Worm (Caenorhabditis elegans) whole organism, L3 larva: ENCODE measurements around the gene jkk-1.

Experiments used
- R02D3.7 ChIP-seq: fragments of 150-350 bp; optimal IDR thresholded peaks from 2 replicates; lab custom pipeline; 2014; ENCODE audit warnings: missing biosample characterization, missing genetic modification characterization
- ZK546.5 ChIP-seq: sonication (generic microtip); optimal IDR thresholded peaks from 2 replicates; lab custom pipeline; 2017; ENCODE audit warnings: missing biosample characterization, missing genetic modification characterization
- aly-2 ChIP-seq: fragments of 150-350 bp; optimal IDR thresholded peaks from 2 replicates; lab custom pipeline; 2014; ENCODE audit warnings: missing biosample characterization, missing genetic modification characterization
- ama-1 ChIP-seq: fragments of 150-350 bp; optimal IDR thresholded peaks from 2 replicates; lab custom pipeline; 2018
- ceh-16 ChIP-seq: sonication (generic microtip); optimal IDR thresholded peaks from 2 replicates; lab custom pipeline; 2017; ENCODE audit warnings: missing biosample characterization, missing genetic modification characterization
- ceh-28 ChIP-seq: fragments of 150-350 bp; optimal IDR thresholded peaks from 2 replicates; lab custom pipeline; 2014; ENCODE audit warnings: missing biosample characterization, missing genetic modification reagents, missing genetic modification characterization
- ceh-82 ChIP-seq: fragments of 150-350 bp; optimal IDR thresholded peaks from 2 replicates; lab custom pipeline; 2014; ENCODE audit warnings: missing biosample characterization, missing genetic modification characterization
- ceh-9 ChIP-seq: sonication (generic microtip); optimal IDR thresholded peaks from 2 replicates; lab custom pipeline; 2018; ENCODE audit warnings: missing biosample characterization, missing genetic modification characterization
- daf-12 ChIP-seq: fragments of 150-350 bp; optimal IDR thresholded peaks from 2 replicates; lab custom pipeline; 2014; ENCODE audit warnings: missing biosample characterization, missing genetic modification reagents, missing genetic modification characterization
- egl-27 ChIP-seq: sonication (generic microtip); optimal IDR thresholded peaks from 4 replicates; lab custom pipeline; 2017; ENCODE audit warnings: missing biosample characterization, missing genetic modification reagents, missing genetic modification characterization
- egl-5 ChIP-seq: fragments of 150-350 bp; optimal IDR thresholded peaks from 2 replicates; lab custom pipeline; 2017; ENCODE audit warnings: missing biosample characterization, missing genetic modification reagents, missing genetic modification characterization, inconsistent platforms
- elt-1 ChIP-seq: fragments of 150-350 bp; optimal IDR thresholded peaks from 2 replicates; lab custom pipeline; 2014; ENCODE audit warnings: missing biosample characterization, missing genetic modification characterization
- elt-2 ChIP-seq: sonication (generic microtip); optimal IDR thresholded peaks from 2 replicates; lab custom pipeline; 2016; ENCODE audit warnings: missing genetic modification reagents, mild to moderate bottlenecking, missing genetic modification characterization, missing compliant biosample characterization
- elt-3 ChIP-seq, 3 experiments: fragments of 150-350 bp in 1 of 3; sonication (generic microtip) in 2 of 3; optimal IDR thresholded peaks; 2 replicates in 2 of 3; 4 replicates in 1 of 3; lab custom pipeline; 2014 to 2017; ENCODE audit warnings: missing biosample characterization in 3 of 3, missing genetic modification characterization in 3 of 3
- eor-1 ChIP-seq, 2 experiments: fragments of 150-350 bp; optimal IDR thresholded peaks; 2 replicates each; lab custom pipeline; 2014 to 2018; ENCODE audit warnings: missing biosample characterization in 2 of 2, missing genetic modification characterization in 2 of 2
- fkh-10 ChIP-seq: sonication (generic microtip); optimal IDR thresholded peaks from 2 replicates; lab custom pipeline; 2017; ENCODE audit warnings: missing biosample characterization, missing genetic modification reagents, missing genetic modification characterization
- fkh-2 ChIP-seq: fragments of 150-350 bp; optimal IDR thresholded peaks from 2 replicates; lab custom pipeline; 2014; ENCODE audit warnings: missing biosample characterization, missing genetic modification reagents, missing genetic modification characterization
- fos-1 ChIP-seq: fragments of 150-350 bp; optimal IDR thresholded peaks from 2 replicates; lab custom pipeline; 2014; ENCODE audit warnings: missing biosample characterization, missing genetic modification characterization
- hmg-11 ChIP-seq: sonication (generic microtip); optimal IDR thresholded peaks from 2 replicates; lab custom pipeline; 2016; ENCODE audit warnings: missing genetic modification characterization, missing compliant biosample characterization
- lin-15B ChIP-seq: fragments of 150-350 bp; optimal IDR thresholded peaks from 2 replicates; lab custom pipeline; 2014; ENCODE audit warnings: missing biosample characterization, missing genetic modification characterization
- lin-39 ChIP-seq: fragments of 150-350 bp; optimal IDR thresholded peaks from 2 replicates; lab custom pipeline; 2018; ENCODE audit warnings: missing biosample characterization, missing genetic modification reagents, missing genetic modification characterization
- lsy-12 ChIP-seq: sonication (generic microtip); optimal IDR thresholded peaks from 2 replicates; lab custom pipeline; 2016; ENCODE audit warnings: mild to moderate bottlenecking, missing genetic modification characterization, missing compliant biosample characterization
- mml-1 ChIP-seq: fragments of 150-350 bp; sonication (generic microtip); optimal IDR thresholded peaks from 3 replicates; lab custom pipeline; 2014; ENCODE audit warnings: missing biosample characterization, missing genetic modification characterization
- nhr-12 ChIP-seq: fragments of 150-350 bp; optimal IDR thresholded peaks from 2 replicates; lab custom pipeline; 2014; ENCODE audit warnings: missing biosample characterization, missing genetic modification characterization
- nhr-23 ChIP-seq: fragments of 150-350 bp; optimal IDR thresholded peaks from 2 replicates; lab custom pipeline; 2014; ENCODE audit warnings: missing biosample characterization, missing genetic modification reagents, missing genetic modification characterization
- nhr-25 ChIP-seq: sonication (generic microtip); optimal IDR thresholded peaks from 2 replicates; lab custom pipeline; 2017; ENCODE audit warnings: missing biosample characterization, missing genetic modification characterization
- nhr-28 ChIP-seq: fragments of 150-350 bp; optimal IDR thresholded peaks from 2 replicates; lab custom pipeline; 2014; ENCODE audit warnings: missing biosample characterization, missing genetic modification characterization
- nhr-43 ChIP-seq: sonication (generic microtip); optimal IDR thresholded peaks from 2 replicates; lab custom pipeline; 2016; ENCODE audit warnings: mild to moderate bottlenecking, missing genetic modification characterization, missing compliant biosample characterization; ENCODE audit not compliant: poor library complexity, severe bottlenecking
- nhr-67 ChIP-seq: fragments of 150-350 bp; optimal IDR thresholded peaks from 2 replicates; lab custom pipeline; 2014; ENCODE audit warnings: missing biosample characterization, missing genetic modification characterization
- nhr-77 ChIP-seq: fragments of 150-350 bp; optimal IDR thresholded peaks from 2 replicates; lab custom pipeline; 2014; ENCODE audit warnings: missing biosample characterization, missing genetic modification characterization
- pha-4 ChIP-seq: fragments of 150-350 bp; optimal IDR thresholded peaks from 2 replicates; lab custom pipeline; 2014; ENCODE audit warnings: missing biosample characterization, missing genetic modification reagents, missing genetic modification characterization
- pqm-1 ChIP-seq: fragments of 150-350 bp; optimal IDR thresholded peaks from 2 replicates; lab custom pipeline; 2017; ENCODE audit warnings: missing biosample characterization, missing genetic modification characterization, inconsistent platforms
- sea-2 ChIP-seq: fragments of 150-350 bp; sonication (generic microtip); optimal IDR thresholded peaks from 4 replicates; lab custom pipeline; 2014; ENCODE audit warnings: missing biosample characterization, missing genetic modification reagents, missing genetic modification characterization
- skn-1 ChIP-seq: fragments of 150-350 bp; optimal IDR thresholded peaks from 2 replicates; lab custom pipeline; 2014; ENCODE audit warnings: missing biosample characterization, missing genetic modification characterization
- snpc-4 ChIP-seq: fragments of 150-350 bp; optimal IDR thresholded peaks from 2 replicates; lab custom pipeline; 2014; ENCODE audit warnings: missing biosample characterization, missing genetic modification characterization
- tbx-2 ChIP-seq: sonication (generic microtip); optimal IDR thresholded peaks from 2 replicates; lab custom pipeline; 2016; ENCODE audit warnings: mild to moderate bottlenecking, missing genetic modification characterization, missing compliant biosample characterization
- unc-39 ChIP-seq: sonication (generic microtip); optimal IDR thresholded peaks from 4 replicates; lab custom pipeline; 2017; ENCODE audit warnings: missing biosample characterization, missing genetic modification characterization
- unc-62 ChIP-seq: fragments of 150-350 bp; sonication (generic microtip); optimal IDR thresholded peaks from 4 replicates; lab custom pipeline; 2014; ENCODE audit warnings: missing biosample characterization, missing genetic modification reagents, missing genetic modification characterization
- zag-1 ChIP-seq: fragments of 150-350 bp; optimal IDR thresholded peaks from 2 replicates; lab custom pipeline; 2014; ENCODE audit warnings: missing biosample characterization, missing genetic modification characterization

The jkk-1 gene

DNA sequence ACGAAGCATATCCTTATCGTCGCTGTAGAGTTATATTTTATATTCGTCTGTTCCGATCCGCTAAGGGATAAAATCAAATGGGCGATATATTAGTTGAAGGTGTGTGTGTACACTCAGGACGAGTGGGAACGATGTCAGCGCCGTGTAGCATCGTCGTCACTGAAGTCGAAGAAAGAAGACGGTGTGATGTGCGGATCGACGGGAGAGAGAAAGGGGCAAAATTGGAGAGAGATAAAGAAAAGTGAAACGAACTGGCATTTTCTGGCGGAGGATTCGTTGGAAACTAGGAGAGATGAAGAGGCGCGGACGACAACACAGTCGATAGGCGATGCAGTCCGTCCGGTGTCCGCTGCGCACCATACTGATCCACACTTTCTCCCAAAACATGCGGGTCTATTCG lies 30.3 kb upstream of the jkk-1 start, which contains the start of gene C26B9.3:
Gene C26B9.3, plus strand, starts transcription at position 343 of the 400 bp plus-strand sequence.
- TF ChIP-seq daf-12 (tag; lab: Kevin White, UChicago) (no peak), nhr-25 (tag; lab: Kevin White, UChicago) (peak; percentile 40), hmg-11 (tag; lab: Kevin White, UChicago) (peak; percentile 18), nhr-23 (tag; lab: Kevin White, UChicago) (peak; percentile 51)

DNA sequence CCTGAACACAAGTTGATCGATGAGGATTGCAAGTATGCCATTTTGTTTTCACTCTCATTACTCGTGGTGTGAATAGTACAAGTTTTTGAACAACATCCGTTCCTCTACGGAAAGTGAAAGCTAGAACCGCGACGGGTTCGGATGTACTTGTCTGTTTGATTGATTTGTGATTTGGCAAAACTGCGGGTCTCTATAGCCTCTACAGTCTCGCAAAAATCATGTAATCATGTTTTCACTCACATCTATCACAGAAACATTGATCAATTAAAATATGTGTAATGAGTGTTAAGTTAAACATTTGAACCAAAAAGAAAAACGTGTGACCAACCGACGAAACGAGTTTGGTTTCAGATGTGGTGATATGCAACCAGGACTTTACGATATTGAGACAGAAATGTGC lies 28.9 kb upstream of the jkk-1 start:
- TF ChIP-seq ZK546.5 (tag; lab: Kevin White, UChicago) (no peak), egl-27 (tag; lab: Kevin White, UChicago) (no peak), mml-1 (tag; lab: Kevin White, UChicago) (no peak), skn-1 (tag; lab: Kevin White, UChicago) (no peak), unc-39 (tag; lab: Kevin White, UChicago) (no peak), ceh-82 (no peak), nhr-28 (no peak), lsy-12 (tag; lab: Kevin White, UChicago) (no peak), nhr-23 (tag; lab: Kevin White, UChicago) (no peak), aly-2 (tag; lab: Kevin White, UChicago) (no peak), lin-15B (no peak), nhr-43 (tag; lab: Kevin White, UChicago) (peak; percentile 36), R02D3.7 (tag; lab: Kevin White, UChicago) (no peak), nhr-77 (tag; lab: Kevin White, UChicago) (no peak), elt-3 (tag; optimal IDR thresholded peaks at IDR 0.05; lab: Kevin White, UChicago) (peak in 1 of 3 experiments; percentile 62), fkh-2 (no peak), sea-2 (no peak), zag-1 (tag; lab: Kevin White, UChicago) (no peak), ceh-16 (tag; lab: Kevin White, UChicago) (no peak), elt-2 (tag; lab: Kevin White, UChicago) (no peak), lin-39 (tag; lab: Kevin White, UChicago) (no peak), egl-5 (no peak), nhr-12 (tag; lab: Kevin White, UChicago) (no peak), pqm-1 (tag; lab: Kevin White, UChicago) (no peak), pha-4 (no peak), unc-62 (GFP tag; lab: Kevin White, UChicago) (peak; percentile 88), ceh-9 (tag; lab: Kevin White, UChicago) (no peak), ama-1 (no peak), nhr-25 (tag; lab: Kevin White, UChicago) (peak; percentile 90), ceh-28 (tag; lab: Kevin White, UChicago) (no peak), eor-1 (tag; optimal IDR thresholded peaks at IDR 0.05; lab: Kevin White, UChicago) (no peak), elt-1 (no peak), fos-1 (tag; lab: Kevin White, UChicago) (no peak), snpc-4 (tag; lab: Kevin White, UChicago) (no peak), tbx-2 (no peak)

DNA sequence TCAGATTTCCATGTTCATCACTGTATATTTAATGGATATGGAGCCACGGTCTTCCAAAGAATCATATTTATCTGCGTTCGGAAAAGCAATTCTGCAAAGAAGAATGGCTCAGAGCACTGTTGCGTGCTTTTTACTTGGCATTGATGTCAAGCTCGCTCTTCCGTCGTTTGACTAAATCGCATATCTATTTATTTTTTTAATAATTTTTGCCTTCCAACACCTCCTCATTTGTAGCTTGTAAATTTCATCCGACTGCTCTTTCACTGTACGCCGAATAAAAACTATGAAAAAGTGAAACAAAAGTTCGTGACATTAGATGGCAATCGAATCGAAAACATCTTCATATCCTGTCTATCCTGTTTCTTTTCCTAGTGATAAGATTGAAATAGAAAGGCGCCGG lies 28.4 kb upstream of the jkk-1 start, which contains the start of gene C26B9.2:
Gene C26B9.2, plus strand, starts transcription at position 301 of the 400 bp plus-strand sequence.
- TF ChIP-seq aly-2 (tag; lab: Kevin White, UChicago) (no peak), egl-5 (no peak), skn-1 (tag; lab: Kevin White, UChicago) (no peak), ama-1 (no peak), egl-27 (tag; lab: Kevin White, UChicago) (no peak), eor-1 (tag; optimal IDR thresholded peaks at IDR 0.05; lab: Kevin White, UChicago) (no peak), lin-15B (no peak), nhr-67 (no peak), mml-1 (tag; lab: Kevin White, UChicago) (no peak), ceh-9 (tag; lab: Kevin White, UChicago) (no peak), lin-39 (tag; lab: Kevin White, UChicago) (no peak), ceh-16 (tag; lab: Kevin White, UChicago) (no peak), fkh-10 (no peak), nhr-43 (tag; lab: Kevin White, UChicago) (no peak), elt-3 (tag; optimal IDR thresholded peaks at IDR 0.05; lab: Kevin White, UChicago) (no peak), ceh-82 (no peak), unc-62 (GFP tag; lab: Kevin White, UChicago) (no peak), nhr-23 (tag; lab: Kevin White, UChicago) (no peak)
